Worm (Caenorhabditis elegans): ENCODE data around the gene C39D10.7.

Gene C39D10.7

ce11 chrX:7900180-7900579 lies 13.6 kb downstream of the C39D10.7 start:
- TF ChIP-seq F37D6.2 (tag; optimal IDR thresholded peaks at IDR 0.05) (no peak), lim-7 (GFP tag; IDR thresholded peaks at IDR 0.05) (no peak), F44E2.7 (GFP tag; IDR thresholded peaks at IDR 0.05) (no peak), lin-13 (GFP tag; optimal IDR thresholded peaks at IDR 0.05) (no peak), lin-1 (GFP tag; IDR thresholded peaks at IDR 0.05) (no peak), lin-15B (tag; optimal IDR thresholded peaks at IDR 0.05) (no peak), T20F7.1 (GFP tag; optimal IDR thresholded peaks at IDR 0.05) (no peak), dmd-9 (GFP tag; IDR thresholded peaks at IDR 0.05) (no peak), nhr-10 (tag; optimal IDR thresholded peaks at IDR 0.05) (no peak), unc-130 (GFP tag; optimal IDR thresholded peaks at IDR 0.05) (no peak), dpl-1 (GFP tag; optimal IDR thresholded peaks at IDR 0.05) (no peak), spr-3 (GFP tag; optimal IDR thresholded peaks at IDR 0.05) (no peak), nhr-25 (tag; optimal IDR thresholded peaks at IDR 0.05; ENCODE audit: borderline replicate concordance, insufficient read depth) (no peak)

DNA sequence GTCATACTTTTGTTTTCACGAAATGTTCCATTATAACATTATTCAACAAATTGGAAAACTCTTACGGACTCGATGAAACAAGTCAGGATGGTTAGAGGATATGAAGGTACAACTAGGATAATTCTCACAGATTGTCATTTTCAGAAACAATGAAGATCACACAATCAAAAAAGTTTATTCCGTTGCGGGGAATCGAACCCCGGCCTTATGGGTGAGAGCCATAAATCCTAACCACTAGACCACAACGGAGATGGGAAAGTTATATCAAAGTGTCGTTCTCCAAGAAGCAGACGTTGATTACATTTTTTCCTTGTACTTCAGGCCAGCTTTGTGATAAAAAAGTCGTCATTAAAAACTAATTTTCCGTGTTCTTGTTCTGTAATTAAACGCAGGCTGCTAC lies 15.6 kb downstream of the C39D10.7 start:
- TF ChIP-seq zfp-3 (GFP tag; conservative IDR thresholded peaks at IDR 0.05) (peak; percentile 76), unc-130 (GFP tag; optimal IDR thresholded peaks at IDR 0.05) (peak; percentile 41), daf-16 (GFP tag; optimal IDR thresholded peaks at IDR 0.05) (peak in 1 of 2 experiments; percentile 47), daf-16 (tag; optimal IDR thresholded peaks at IDR 0.05) (peak; percentile 59), hlh-30 (tag; optimal IDR thresholded peaks at IDR 0.05; ENCODE audit: insufficient read depth) (peak; percentile 21), daf-12 (tag; optimal IDR thresholded peaks at IDR 0.05) (no peak), fkh-10 (GFP tag; optimal IDR thresholded peaks at IDR 0.05) (no peak), lin-1 (GFP tag; IDR thresholded peaks at IDR 0.05) (0 out of 2 replicates have a peak, but pooled peaks have one; percentile 18), madf-5 (GFP tag; IDR thresholded peaks at IDR 0.05) (peak; percentile 65 to 69; a peak in 1 of 4 replicates), ztf-7 (tag; optimal IDR thresholded peaks at IDR 0.05) (peak; percentile 3), tra-1 (GFP tag; IDR thresholded peaks at IDR 0.05) (0 out of 2 replicates have a peak, but pooled peaks have one; percentile 33), zag-1 (tag; optimal IDR thresholded peaks at IDR 0.05) (no peak), tag-97 (GFP tag; IDR thresholded peaks at IDR 0.05) (no peak), Y75B8A.6 (GFP tag; IDR thresholded peaks at IDR 0.05) (peak; percentile 38; the same call in 1 of the 2 replicates), nhr-42 (GFP tag; IDR thresholded peaks at IDR 0.05) (no peak), mxl-3 (GFP tag; optimal IDR thresholded peaks at IDR 0.05) (peak; percentile 10), dmd-8 (GFP tag; IDR thresholded peaks at IDR 0.05) (0 out of 2 replicates have a peak, but pooled peaks have one; percentile 70), sdz-12 (GFP tag; optimal IDR thresholded peaks at IDR 0.05) (no peak), madf-9 (GFP tag; conservative IDR thresholded peaks at IDR 0.05) (peak; percentile 54; the same call in 1 of the 2 replicates), zfp-2 (tag; optimal IDR thresholded peaks at IDR 0.05) (no peak), D1046.2 (GFP tag; IDR thresholded peaks at IDR 0.05) (0 out of 2 replicates have a peak, but pooled peaks have one; percentile 74), nhr-48 (tag; optimal IDR thresholded peaks at IDR 0.05) (peak; percentile 37), F49E8.2 (tag; optimal IDR thresholded peaks at IDR 0.05; ENCODE audit: borderline replicate concordance) (peak; percentile 31), F26F4.8 (GFP tag; conservative IDR thresholded peaks at IDR 0.05) (0 out of 2 replicates have a peak, but pooled peaks have one; percentile 50), set-16 (GFP tag; IDR thresholded peaks at IDR 0.05) (no peak), ceh-28 (tag; optimal IDR thresholded peaks at IDR 0.05) (no peak), pha-4 (GFP tag; IDR thresholded peaks at IDR 0.05) (peak; percentile 55; the same call in 1 of the 2 replicates), pha-4 (tag; optimal IDR thresholded peaks at IDR 0.05) (no peak), lin-38 (GFP tag; IDR thresholded peaks at IDR 0.05) (peak; percentile 60), lim-7 (GFP tag; IDR thresholded peaks at IDR 0.05) (peak; percentile 80)
